Fruit fly (Drosophila melanogaster): ENCODE results near the gene mRpS18A.

DNA sequence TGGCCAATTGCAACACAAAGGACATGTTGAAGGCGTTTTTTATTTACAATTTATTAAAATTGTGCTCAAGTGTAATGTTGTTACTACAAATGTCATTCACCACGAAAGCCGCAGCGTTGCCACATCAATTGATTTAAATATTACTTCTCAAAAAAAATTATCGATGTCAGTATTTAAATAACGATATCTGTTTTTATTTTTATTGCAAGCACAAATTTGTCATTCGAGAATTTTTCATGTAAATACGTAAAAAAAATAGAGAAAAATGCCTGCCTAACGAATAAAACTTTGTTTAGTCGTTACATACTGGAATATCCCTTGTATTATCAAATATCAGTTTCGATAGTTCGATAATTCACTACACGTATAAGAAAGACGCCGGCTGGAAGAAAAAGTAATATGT lies at the start of gene mRpS18A, which contains the start of gene CG31460:
- no peak for TF ChIP-seq CG1620 (GFP tag; optimal IDR thresholded peaks at IDR 0.05)
- TF ChIP-seq Mnt (GFP tag; optimal IDR thresholded peaks at IDR 0.05): no peak
- no peak for TF ChIP-seq cic (GFP tag; optimal IDR thresholded peaks at IDR 0.05)
- TF ChIP-seq tj (GFP tag; optimal IDR thresholded peaks at IDR 0.05): no peak
- TF ChIP-seq CG7045 (GFP tag; optimal IDR thresholded peaks at IDR 0.05): no peak
- no peak for TF ChIP-seq Crg-1 (GFP tag; optimal IDR thresholded peaks at IDR 0.05)
- peak; percentile 60 for TF ChIP-seq toe (GFP tag; optimal IDR thresholded peaks at IDR 0.05)
- peak; percentile 20 for TF ChIP-seq CG7101 (tag; optimal IDR thresholded peaks at IDR 0.05)
- no peak for TF ChIP-seq CG5204 (GFP tag; optimal IDR thresholded peaks at IDR 0.05)
- peak; percentile 40 for TF ChIP-seq bab1 (GFP tag; optimal IDR thresholded peaks at IDR 0.05)
- TF ChIP-seq pad (GFP tag; optimal IDR thresholded peaks at IDR 0.05): no peak
- TF ChIP-seq cnc (optimal IDR thresholded peaks at IDR 0.05): no peak
